Worm (Caenorhabditis elegans) whole organism, midembryonic: ENCODE results near the gene cest-6.

ENCODE experiments used
- T22C8.4 ChIP-seq: fragments of 200-800 bp; sonication (Bioruptor generic); IDR thresholded peaks from 2 replicates; pipeline ENCODE4 v1.3.6; 2022; ENCODE audit warnings: missing genetic modification characterization, missing compliant biosample characterization
- cog-1 ChIP-seq: sonication (generic microtip); optimal IDR thresholded peaks from 2 replicates; lab custom pipeline; 2016; ENCODE audit warnings: missing genetic modification characterization, missing compliant biosample characterization
- flt-1 ChIP-seq: fragments of 200-800 bp; sonication (Bioruptor generic); IDR thresholded peaks from 2 replicates; pipeline ENCODE4 v1.3.6; 2022; ENCODE audit warnings: missing genetic modification characterization, missing compliant biosample characterization
- tab-1 ChIP-seq: fragments of 200-800 bp; sonication (Bioruptor generic); IDR thresholded peaks from 2 replicates; pipeline ENCODE4 v1.3.6; 2022; ENCODE audit warnings: missing genetic modification characterization, missing compliant biosample characterization
- ztf-29 ChIP-seq: fragments of 200-800 bp; sonication (Bioruptor generic); IDR thresholded peaks from 2 replicates; pipeline ENCODE4 v1.3.6; 2022; ENCODE audit warnings: missing genetic modification reagents, missing genetic modification characterization, missing compliant biosample characterization

ce11 chrIV:6907487-6907886 is 20.8 kb downstream of the cest-6 start:
- no peak for TF ChIP-seq cog-1
- TF ChIP-seq flt-1 (GFP tag; lab: Robert Waterston, UW): no peak
- no peak for TF ChIP-seq tab-1 (GFP tag; lab: Robert Waterston, UW)
- TF ChIP-seq T22C8.4: no peak
- TF ChIP-seq ztf-29 (GFP tag; lab: Robert Waterston, UW): no peak
